Fruit fly (Drosophila melanogaster): ENCODE data around the gene Meics.

Meics gene

DNA sequence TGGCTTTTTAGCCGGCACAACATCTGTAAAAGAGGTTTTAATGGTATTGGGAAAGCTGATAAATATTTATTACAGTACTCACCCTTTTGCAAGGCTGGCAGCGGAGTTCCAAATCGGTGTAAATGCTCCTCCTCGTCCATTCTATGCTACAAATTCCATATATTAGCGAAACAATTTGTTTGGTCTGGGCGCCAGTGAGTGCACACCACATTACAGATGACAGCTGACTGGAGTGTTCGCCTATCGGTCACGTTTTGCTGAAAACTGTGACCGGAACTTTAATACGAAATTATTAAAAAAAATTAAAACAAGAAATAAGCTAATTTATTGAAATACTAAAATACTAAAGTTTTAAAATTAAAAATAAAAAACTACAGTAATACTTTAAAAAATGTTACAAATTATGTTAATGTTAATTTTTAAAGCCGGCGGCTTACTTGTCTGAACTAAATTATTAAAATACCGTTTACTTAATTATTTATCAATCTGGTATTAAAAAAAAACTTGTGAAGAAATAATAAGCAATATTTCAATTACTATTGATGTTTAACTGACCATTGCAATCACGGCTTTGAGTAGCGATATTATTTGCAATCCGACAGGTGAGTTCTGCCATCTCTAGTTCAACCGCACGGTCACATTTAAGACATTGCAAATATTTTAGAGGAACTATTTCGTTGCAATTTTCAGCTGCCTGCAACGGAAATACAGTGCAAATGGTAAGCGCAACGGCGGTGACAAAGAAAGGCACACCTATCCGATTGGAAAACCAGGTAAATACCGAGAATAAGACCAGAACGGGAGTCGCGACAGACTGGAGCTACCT is 35.5 kb downstream of the Meics start, which contains the start of the genes CG8833 and DCTN1-p150:
TSS of gene CG8833 (minus strand) at position 232 of the 826 bp plus-strand sequence.
TSS of gene DCTN1-p150 (plus strand) at position 619 of the 826 bp plus-strand sequence.
- peak; percentile 51; the same call in 1 of the 2 replicates for TF ChIP-seq CG14014 (GFP tag; IDR thresholded peaks at IDR 0.05)
- no peak for TF ChIP-seq CG11398 (GFP tag; optimal IDR thresholded peaks at IDR 0.05)
- TF ChIP-seq nmo (GFP tag; optimal IDR thresholded peaks at IDR 0.05): peak; percentile 67
- TF ChIP-seq CG30431 (GFP tag; optimal IDR thresholded peaks at IDR 0.05): no peak
- peak; percentile 51 for TF ChIP-seq CG32532 (GFP tag; IDR thresholded peaks at IDR 0.05)
- peak; percentile 33; the same call in 1 of the 3 replicates for TF ChIP-seq CG14860 (GFP tag; IDR thresholded peaks at IDR 0.05; ENCODE audit: partially characterized antibody)
- no peak for TF ChIP-seq kah (GFP tag; optimal IDR thresholded peaks at IDR 0.05)
- TF ChIP-seq ase (GFP tag; IDR thresholded peaks at IDR 0.05): peak; percentile 44; the same call in 1 of the 3 replicates
- peak; percentile 20 for TF ChIP-seq CG7556 (GFP tag; optimal IDR thresholded peaks at IDR 0.05)
- TF ChIP-seq tgo (GFP tag; IDR thresholded peaks at IDR 0.05): peak; percentile 37; the same call in 2 of the 3 replicates
- TF ChIP-seq Ets97D (GFP tag; optimal IDR thresholded peaks at IDR 0.05): peak; percentile 21
- TF ChIP-seq CG6272 (GFP tag; IDR thresholded peaks at IDR 0.05): peak; percentile 38; the same call in 1 of the 2 replicates
- peak; percentile 29 for TF ChIP-seq Nf-YB (GFP tag; optimal IDR thresholded peaks at IDR 0.05)
- TF ChIP-seq Ptx1 (GFP tag; IDR thresholded peaks at IDR 0.05): peak; percentile 57
- peak; percentile 45 for TF ChIP-seq Nf-YC (tag; optimal IDR thresholded peaks at IDR 0.05)
- TF ChIP-seq zfh2 (GFP tag; optimal IDR thresholded peaks at IDR 0.05): peak; percentile 56
- TF ChIP-seq sens (GFP tag): peak; percentile 90
- peak; percentile 40 for TF ChIP-seq gfzf (GFP tag; optimal IDR thresholded peaks at IDR 0.05)
- TF ChIP-seq CG17568 (GFP tag; optimal IDR thresholded peaks at IDR 0.05): no peak
- peak; percentile 31 for TF ChIP-seq Ssrp (tag; optimal IDR thresholded peaks at IDR 0.05)
- TF ChIP-seq CG12744 (GFP tag; optimal IDR thresholded peaks at IDR 0.05): no peak
- TF ChIP-seq CG9932 (GFP tag; IDR thresholded peaks at IDR 0.05): peak; percentile 82
- TF ChIP-seq eyg (GFP tag; optimal IDR thresholded peaks at IDR 0.05): no peak
- no peak for TF ChIP-seq CG17359 (tag; optimal IDR thresholded peaks at IDR 0.05)
- no peak for TF ChIP-seq Dp (GFP tag; optimal IDR thresholded peaks at IDR 0.05)
- no peak for TF ChIP-seq Trl (optimal IDR thresholded peaks at IDR 0.05)
- peak; percentile 10 for TF ChIP-seq Trl (GFP tag; optimal IDR thresholded peaks at IDR 0.05)
- TF ChIP-seq CG9817 (tag; optimal IDR thresholded peaks at IDR 0.05): peak; percentile 50
- TF ChIP-seq CG16813 (GFP tag; IDR thresholded peaks at IDR 0.05; ENCODE audit: partially characterized antibody): peak; percentile 66
- peak; percentile 65 for TF ChIP-seq amos (GFP tag; IDR thresholded peaks at IDR 0.05; ENCODE audit: partially characterized antibody)
- TF ChIP-seq CG13424 (tag; optimal IDR thresholded peaks at IDR 0.05): peak; percentile 43
- TF ChIP-seq CG9609 (GFP tag; optimal IDR thresholded peaks at IDR 0.05): peak; percentile 49
- TF ChIP-seq CG18599 (GFP tag; optimal IDR thresholded peaks at IDR 0.05): no peak
- TF ChIP-seq CG4820 (GFP tag; optimal IDR thresholded peaks at IDR 0.05): peak; percentile 53
- no peak for TF ChIP-seq Max (GFP tag; optimal IDR thresholded peaks at IDR 0.05)
- peak; percentile 30 for TF ChIP-seq bcd (GFP tag; optimal IDR thresholded peaks at IDR 0.05)
- TF ChIP-seq corto (GFP tag; optimal IDR thresholded peaks at IDR 0.05): no peak
- no peak for TF ChIP-seq HmgD (GFP tag; optimal IDR thresholded peaks at IDR 0.05)
- TF ChIP-seq Elba2 (GFP tag; optimal IDR thresholded peaks at IDR 0.05): peak; percentile 50
- TF ChIP-seq MBD-R2 (GFP tag; IDR thresholded peaks at IDR 0.05): peak; percentile 68
- no peak for TF ChIP-seq tup (GFP tag; optimal IDR thresholded peaks at IDR 0.05)
- peak in 1 of 2 experiments; percentile 42 for TF ChIP-seq Pdp1 (GFP tag; optimal IDR thresholded peaks at IDR 0.05)
- TF ChIP-seq CG3995 (GFP tag; optimal IDR thresholded peaks at IDR 0.05): peak; percentile 96
- no peak for TF ChIP-seq pros (GFP tag; optimal IDR thresholded peaks at IDR 0.05)
- no peak for TF ChIP-seq dm (GFP tag; optimal IDR thresholded peaks at IDR 0.05)
- peak; percentile 49; the same call in 1 of the 3 replicates for TF ChIP-seq dysf (GFP tag; IDR thresholded peaks at IDR 0.05)
- no peak for TF ChIP-seq CG10979 (tag; optimal IDR thresholded peaks at IDR 0.05)
- peak in 1 of 2 experiments; percentile 30 for TF ChIP-seq insv (GFP tag; optimal IDR thresholded peaks at IDR 0.05)
- peak; percentile 10; the same call in 1 of the 2 replicates for TF ChIP-seq CG6689 (GFP tag; IDR thresholded peaks at IDR 0.05)

Measured in whole organism, embryonic.